Fruit fly (Drosophila melanogaster): Measurements from ENCODE around the gene Mesh1.

Gene Mesh1

dm6 chr3R:29153197-29153644 lies 49.1 kb downstream of the Mesh1 start, which contains the start of the genes Slbp and Rpn2:
Slbp (minus strand) TSS chr3R:29153266.
Rpn2 (plus strand) TSS chr3R:29153524.
- peak; percentile 97 for TF ChIP-seq CG9797 (GFP tag; optimal IDR thresholded peaks at IDR 0.05)
- no peak for TF ChIP-seq z (GFP tag; IDR thresholded peaks at IDR 0.05)
- no peak for TF ChIP-seq CG13424 (tag; optimal IDR thresholded peaks at IDR 0.05)
- TF ChIP-seq ase (GFP tag; IDR thresholded peaks at IDR 0.05): no peak
- TF ChIP-seq Hr3 (GFP tag; optimal IDR thresholded peaks at IDR 0.05): peak; percentile 42
- no peak for TF ChIP-seq Taf1 (GFP tag; IDR thresholded peaks at IDR 0.05)
- no peak for TF ChIP-seq CkIIα-i1 (GFP tag; IDR thresholded peaks at IDR 0.05)
- TF ChIP-seq tio (GFP tag; optimal IDR thresholded peaks at IDR 0.05): no peak
- no peak for TF ChIP-seq Awh (GFP tag; IDR thresholded peaks at IDR 0.05)
- TF ChIP-seq CG10147 (GFP tag; optimal IDR thresholded peaks at IDR 0.05): peak; percentile 48
- peak; percentile 16 for TF ChIP-seq CG7928 (GFP tag; optimal IDR thresholded peaks at IDR 0.05)
- TF ChIP-seq dan (GFP tag; IDR thresholded peaks at IDR 0.05): no peak
- TF ChIP-seq zf30C (GFP tag; optimal IDR thresholded peaks at IDR 0.05): no peak
- peak; percentile 87 for TF ChIP-seq inv (GFP tag; IDR thresholded peaks at IDR 0.05; ENCODE audit: partially characterized antibody)
- no peak for TF ChIP-seq croc (GFP tag; conservative IDR thresholded peaks at IDR 0.05)
- TF ChIP-seq Rx (GFP tag; IDR thresholded peaks at IDR 0.05): no peak
- TF ChIP-seq CG11504 (tag; optimal IDR thresholded peaks at IDR 0.05): peak; percentile 51
- no peak for TF ChIP-seq CG11093 (GFP tag; IDR thresholded peaks at IDR 0.05)
- TF ChIP-seq HLHmδ (GFP tag; optimal IDR thresholded peaks at IDR 0.05): no peak
- TF ChIP-seq mirr (GFP tag; optimal IDR thresholded peaks at IDR 0.05): peak; percentile 29
- TF ChIP-seq CG18599 (GFP tag; optimal IDR thresholded peaks at IDR 0.05): peak; percentile 52
- no peak for TF ChIP-seq sqz (GFP tag; optimal IDR thresholded peaks at IDR 0.05)
- peak; percentile 85 for TF ChIP-seq sens (GFP tag)
- TF ChIP-seq seq (GFP tag; IDR thresholded peaks at IDR 0.05): no peak
- TF ChIP-seq CG9727 (GFP tag; optimal IDR thresholded peaks at IDR 0.05): peak; percentile 45
- no peak for TF ChIP-seq Hand (GFP tag; optimal IDR thresholded peaks at IDR 0.05)
- TF ChIP-seq Atf-2 (GFP tag; optimal IDR thresholded peaks at IDR 0.05): peak; percentile 16
- TF ChIP-seq oc (tag; optimal IDR thresholded peaks at IDR 0.05): no peak
- TF ChIP-seq slou (GFP tag; optimal IDR thresholded peaks at IDR 0.05): no peak
- peak; percentile 39 for TF ChIP-seq CG30020 (tag; optimal IDR thresholded peaks at IDR 0.05)
- TF ChIP-seq Lpt (GFP tag; optimal IDR thresholded peaks at IDR 0.05): no peak
- TF ChIP-seq dpn (GFP tag; optimal IDR thresholded peaks at IDR 0.05): peak; percentile 40 to 58
- no peak for TF ChIP-seq psq (GFP tag; optimal IDR thresholded peaks at IDR 0.05)
- TF ChIP-seq CG6765 (GFP tag; optimal IDR thresholded peaks at IDR 0.05): no peak
- no peak for TF ChIP-seq Six4 (GFP tag; optimal IDR thresholded peaks at IDR 0.05)
- peak; percentile 35 for TF ChIP-seq zen (tag; optimal IDR thresholded peaks at IDR 0.05)
- TF ChIP-seq CG14014 (GFP tag; IDR thresholded peaks at IDR 0.05): 0 out of 2 replicates have a peak, but pooled peaks have one; percentile 25
- TF ChIP-seq PHDP (tag; optimal IDR thresholded peaks at IDR 0.05): peak; percentile 19
- TF ChIP-seq Side (GFP tag; optimal IDR thresholded peaks at IDR 0.05): peak; percentile 60
- TF ChIP-seq Doc3 (GFP tag; IDR thresholded peaks at IDR 0.05; ENCODE audit: partially characterized antibody): peak; percentile 95
- TF ChIP-seq lola (GFP tag; optimal IDR thresholded peaks at IDR 0.05): peak in 1 of 3 experiments; percentile 25
- TF ChIP-seq lilli (GFP tag; optimal IDR thresholded peaks at IDR 0.05): peak; percentile 70
- peak; percentile 97 for TF ChIP-seq unc-4 (GFP tag; IDR thresholded peaks at IDR 0.05; ENCODE audit: partially characterized antibody)
- no peak for TF ChIP-seq zfh1 (GFP tag; IDR thresholded peaks at IDR 0.05)
- peak; percentile 80 for TF ChIP-seq CG3847 (GFP tag; IDR thresholded peaks at IDR 0.05)
- peak; percentile 55 for TF ChIP-seq CG2712 (tag; optimal IDR thresholded peaks at IDR 0.05)
- no peak for TF ChIP-seq Dek (tag; optimal IDR thresholded peaks at IDR 0.05)
- no peak for TF ChIP-seq ara (GFP tag; IDR thresholded peaks at IDR 0.05)
- no peak for TF ChIP-seq CG10274 (GFP tag; optimal IDR thresholded peaks at IDR 0.05)
- peak; percentile 29 for TF ChIP-seq CG12104 (GFP tag; optimal IDR thresholded peaks at IDR 0.05)
- no peak for TF ChIP-seq twi (tag; optimal IDR thresholded peaks at IDR 0.05)
